Fruit fly (Drosophila melanogaster): ENCODE results near the gene CG43736.

Gene CG43736

dm6 chrX:6861523-6862077 is 2.1 kb upstream of the CG43736 start (continued):
- TF ChIP-seq gsb (GFP tag; IDR thresholded peaks at IDR 0.05) (no peak), ATbp (GFP tag; optimal IDR thresholded peaks at IDR 0.05) (no peak), slou (GFP tag; optimal IDR thresholded peaks at IDR 0.05) (no peak), ken (GFP tag; IDR thresholded peaks at IDR 0.05) (0 out of 3 replicates have a peak, but pooled peaks have one; percentile 49), CG34422 (GFP tag; IDR thresholded peaks at IDR 0.05) (peak; percentile 29; the same call in 1 of the 3 replicates), Rfx (GFP tag; IDR thresholded peaks at IDR 0.05) (peak; percentile 83), CG31365 (tag; optimal IDR thresholded peaks at IDR 0.05) (peak; percentile 10), CG16815 (GFP tag; optimal IDR thresholded peaks at IDR 0.05) (peak; percentile 19), cas (GFP tag; IDR thresholded peaks at IDR 0.05) (peak; percentile 68), CG2120 (GFP tag; optimal IDR thresholded peaks at IDR 0.05) (peak; percentile 90), CG7839 (tag; optimal IDR thresholded peaks at IDR 0.05) (peak; percentile 69), CG12071 (GFP tag; optimal IDR thresholded peaks at IDR 0.05) (peak; percentile 6), CG9609 (GFP tag; optimal IDR thresholded peaks at IDR 0.05) (peak; percentile 52), CG8765 (GFP tag; IDR thresholded peaks at IDR 0.05) (peak; percentile 59; the same call in 1 of the 2 replicates), HmgZ (tag; optimal IDR thresholded peaks at IDR 0.05) (peak; percentile 61), CG3995 (GFP tag; optimal IDR thresholded peaks at IDR 0.05) (peak; percentile 10), stwl (tag; optimal IDR thresholded peaks at IDR 0.05) (no peak), Hey (tag; optimal IDR thresholded peaks at IDR 0.05) (peak; percentile 52), CG12659 (GFP tag; optimal IDR thresholded peaks at IDR 0.05) (peak; percentile 44), CG11504 (tag; optimal IDR thresholded peaks at IDR 0.05) (peak; percentile 65), CG12155 (GFP tag; optimal IDR thresholded peaks at IDR 0.05) (peak; percentile 29), Optix (GFP tag; IDR thresholded peaks at IDR 0.05) (peak; percentile 70; the same call in 2 of the 3 replicates), seq (GFP tag; IDR thresholded peaks at IDR 0.05) (no peak; the same call in 1 of the 2 replicates), Max (GFP tag; optimal IDR thresholded peaks at IDR 0.05) (no peak), lab (GFP tag; optimal IDR thresholded peaks at IDR 0.05) (peak; percentile 54), CG6791 (GFP tag; IDR thresholded peaks at IDR 0.05; ENCODE audit: partially characterized antibody) (peak; percentile 65; the same call in 2 of the 3 replicates), hth (optimal IDR thresholded peaks at IDR 0.05) (no peak), CG9932 (GFP tag; IDR thresholded peaks at IDR 0.05) (peak; percentile 76), H15 (GFP tag; IDR thresholded peaks at IDR 0.05) (peak; percentile 48; the same call in 1 of the 3 replicates), aop (GFP tag; IDR thresholded peaks at IDR 0.05) (no peak), CG1792 (GFP tag; optimal IDR thresholded peaks at IDR 0.05) (no peak), CG14710 (tag; optimal IDR thresholded peaks at IDR 0.05) (no peak), CG13424 (tag; optimal IDR thresholded peaks at IDR 0.05) (peak; percentile 60), Xrp1 (GFP tag; IDR thresholded peaks at IDR 0.05) (peak; percentile 55), Hr51 (GFP tag; optimal IDR thresholded peaks at IDR 0.05) (peak in 1 of 2 experiments; percentile 42), CG12104 (GFP tag; optimal IDR thresholded peaks at IDR 0.05) (peak; percentile 40), vvl (GFP tag; IDR thresholded peaks at IDR 0.05) (peak; percentile 63), Antp (GFP tag; optimal IDR thresholded peaks at IDR 0.05) (no peak), Mrtf (GFP tag; IDR thresholded peaks at IDR 0.05) (peak; percentile 40; the same call in 1 of the 3 replicates), pb (GFP tag; optimal IDR thresholded peaks at IDR 0.05) (peak; percentile 20), so (GFP tag; IDR thresholded peaks at IDR 0.05) (peak; percentile 66; the same call in 2 of the 3 replicates), hkb (optimal IDR thresholded peaks at IDR 0.05) (no peak), hkb (GFP tag; IDR thresholded peaks at IDR 0.05) (peak; percentile 29; the same call in 1 of the 2 replicates), usp (GFP tag; optimal IDR thresholded peaks at IDR 0.05) (no peak), CG8290 (GFP tag; optimal IDR thresholded peaks at IDR 0.05) (no peak), CG8290 (tag; optimal IDR thresholded peaks at IDR 0.05) (peak; percentile 39 to 81), CG15696 (tag; optimal IDR thresholded peaks at IDR 0.05) (no peak), CG10654 (GFP tag; optimal IDR thresholded peaks at IDR 0.05) (no peak), Dbx (GFP tag; IDR thresholded peaks at IDR 0.05) (peak; percentile 69; the same call in 2 of the 3 replicates), Trl (optimal IDR thresholded peaks at IDR 0.05) (peak; percentile 70 to 77), Trl (GFP tag; optimal IDR thresholded peaks at IDR 0.05) (no peak), exex (tag; optimal IDR thresholded peaks at IDR 0.05) (peak; percentile 30)

All from whole organism, embryonic.